Worm (Caenorhabditis elegans) whole organism, L4 larva: ENCODE measurements around the gene lin-9.

ENCODE experiments used
- D1046.2 ChIP-seq: fragments of 200-800 bp; sonication (Bioruptor generic); IDR thresholded peaks from 2 replicates; pipeline ENCODE4 v1.3.6; 2022; ENCODE audit warnings: missing genetic modification characterization, missing compliant biosample characterization
- F37D6.2 ChIP-seq: sonication (generic microtip); optimal IDR thresholded peaks from 2 replicates; lab custom pipeline; 2016; ENCODE audit warnings: mild to moderate bottlenecking, missing genetic modification characterization, missing compliant biosample characterization
- F44E2.7 ChIP-seq: fragments of 200-800 bp; sonication (Bioruptor generic); IDR thresholded peaks from 2 replicates; pipeline ENCODE4 v2.1.2; 2022; ENCODE audit warnings: missing genetic modification characterization, missing compliant biosample characterization
- T20F7.1 ChIP-seq: fragments of 200-800 bp; sonication (Bioruptor generic); optimal IDR thresholded peaks from 2 replicates; lab custom pipeline; 2018; ENCODE audit warnings: mild to moderate bottlenecking, missing genetic modification characterization, missing compliant biosample characterization
- T26A8.4 ChIP-seq: fragments of 200-800 bp; sonication (Bioruptor generic); IDR thresholded peaks from 2 replicates; pipeline ENCODE4 v1.3.6; 2022; ENCODE audit warnings: missing genetic modification characterization, missing compliant biosample characterization
- Y105C5A.15 ChIP-seq: fragments of 200-800 bp; sonication (Bioruptor generic); IDR thresholded peaks from 2 replicates; pipeline ENCODE4 v1.3.6; 2022; ENCODE audit warnings: missing genetic modification characterization, missing compliant biosample characterization
- Y48G9A.11 ChIP-seq: fragments of 200-800 bp; sonication (Bioruptor generic); IDR thresholded peaks from 2 replicates; pipeline ENCODE4 v1.3.6; 2022; ENCODE audit warnings: missing genetic modification reagents, missing genetic modification characterization, missing compliant biosample characterization
- ZK546.5 ChIP-seq, 2 experiments: sonication (generic microtip); optimal IDR thresholded peaks; 2 replicates each; lab custom pipeline; 2017; ENCODE audit warnings: missing biosample characterization in 2 of 2, missing genetic modification characterization in 2 of 2
- arid-1 ChIP-seq: fragments of 200-800 bp; sonication (Bioruptor generic); conservative IDR thresholded peaks from 2 replicates; pipeline ENCODE4 v1.3.6; 2022; ENCODE audit warnings: missing genetic modification reagents, missing genetic modification characterization, missing compliant biosample characterization
- attf-4 ChIP-seq: sonication (generic microtip); optimal IDR thresholded peaks from 3 replicates; lab custom pipeline; 2017; ENCODE audit warnings: missing biosample characterization, missing genetic modification characterization
- ceh-20 ChIP-seq: fragments of 200-800 bp; sonication (Bioruptor generic); IDR thresholded peaks from 2 replicates; pipeline ENCODE4 v1.3.6; 2022; ENCODE audit warnings: missing genetic modification reagents, missing genetic modification characterization, missing compliant biosample characterization
- ceh-28 ChIP-seq: fragments of 150-350 bp; optimal IDR thresholded peaks from 2 replicates; lab custom pipeline; 2014; ENCODE audit warnings: missing biosample characterization, missing genetic modification reagents, missing genetic modification characterization
- ces-1 ChIP-seq: fragments of 150-350 bp; sonication (generic microtip); optimal IDR thresholded peaks from 4 replicates; lab custom pipeline; 2014; ENCODE audit warnings: missing biosample characterization, missing genetic modification reagents, missing genetic modification characterization
- daf-12 ChIP-seq: fragments of 150-350 bp; optimal IDR thresholded peaks from 2 replicates; lab custom pipeline; 2014; ENCODE audit warnings: missing biosample characterization, missing genetic modification reagents, missing genetic modification characterization
- daf-16 ChIP-seq, 3 experiments: sonication (generic microtip); optimal IDR thresholded peaks; 2 replicates each; lab custom pipeline; 2016 to 2017; ENCODE audit warnings: missing genetic modification characterization in 3 of 3, missing genetic modification reagents in 3 of 3, mild to moderate bottlenecking in 2 of 3, missing compliant biosample characterization in 2 of 3, missing biosample characterization in 1 of 3, moderate library complexity in 1 of 3
- daf-19 ChIP-seq: fragments of 200-800 bp; sonication (Bioruptor generic); conservative IDR thresholded peaks from 2 replicates; pipeline ENCODE4 v1.3.6; 2022; ENCODE audit warnings: missing genetic modification characterization, missing compliant biosample characterization
- duxl-1 ChIP-seq: sonication (generic microtip); optimal IDR thresholded peaks from 2 replicates; lab custom pipeline; 2016; ENCODE audit warnings: mild to moderate bottlenecking, missing genetic modification characterization, moderate library complexity, missing compliant biosample characterization; ENCODE audit not compliant: poor library complexity
- dve-1 ChIP-seq: sonication (generic microtip); optimal IDR thresholded peaks from 2 replicates; lab custom pipeline; 2017; ENCODE audit warnings: antibody characterized with exemption, mild to moderate bottlenecking, missing genetic modification characterization, missing compliant biosample characterization; ENCODE audit not compliant: insufficient read depth
- fos-1 ChIP-seq: fragments of 150-350 bp; optimal IDR thresholded peaks from 2 replicates; lab custom pipeline; 2014; ENCODE audit warnings: missing biosample characterization, missing genetic modification characterization
- hif-1 ChIP-seq, 2 experiments: sonication (generic microtip); optimal IDR thresholded peaks; 2 replicates each; lab custom pipeline; 2016 to 2017; ENCODE audit warnings: missing compliant biosample characterization in 2 of 2, missing genetic modification characterization in 2 of 2, missing genetic modification reagents in 2 of 2, missing genotype in 2 of 2, mild to moderate bottlenecking in 1 of 2
- hmg-1.1 ChIP-seq: fragments of 200-800 bp; sonication (Bioruptor generic); IDR thresholded peaks from 2 replicates; pipeline ENCODE4 v1.3.6; 2022; ENCODE audit warnings: missing genetic modification reagents, missing genetic modification characterization, missing compliant biosample characterization
- lin-15B ChIP-seq: fragments of 150-350 bp; sonication (generic microtip); optimal IDR thresholded peaks from 3 replicates; lab custom pipeline; 2014; ENCODE audit warnings: missing biosample characterization, missing genetic modification characterization
- lin-29 ChIP-seq: fragments of 200-800 bp; sonication (Bioruptor generic); IDR thresholded peaks from 2 replicates; pipeline ENCODE4 v1.3.6; 2022; ENCODE audit warnings: missing genetic modification reagents, missing genetic modification characterization, missing compliant biosample characterization
- lin-39 ChIP-seq: fragments of 150-350 bp; optimal IDR thresholded peaks from 2 replicates; lab custom pipeline; 2014; ENCODE audit warnings: missing biosample characterization, missing genetic modification reagents, missing genetic modification characterization
- lsy-2 ChIP-seq, 2 experiments: fragments of 150-350 bp in 1 of 2; sonication (generic microtip) in 1 of 2; optimal IDR thresholded peaks; 2 replicates each; lab custom pipeline; 2014 to 2017; ENCODE audit warnings: missing biosample characterization in 2 of 2, missing genetic modification characterization in 2 of 2
- mdl-1 ChIP-seq, 2 experiments: fragments of 150-350 bp in 1 of 2; sonication (generic microtip) in 1 of 2; optimal IDR thresholded peaks; 2 replicates each; lab custom pipeline; 2014 to 2017; ENCODE audit warnings: missing biosample characterization in 2 of 2, missing genetic modification characterization in 2 of 2
- mdt-29 ChIP-seq: fragments of 200-800 bp; sonication (Bioruptor generic); IDR thresholded peaks from 2 replicates; pipeline ENCODE4 v1.3.6; 2022; ENCODE audit warnings: missing genetic modification reagents, missing genetic modification characterization, missing compliant biosample characterization
- mep-1 ChIP-seq: fragments of 150-350 bp; sonication (generic microtip); optimal IDR thresholded peaks from 3 replicates; lab custom pipeline; 2014; ENCODE audit warnings: missing biosample characterization, missing genetic modification characterization
- mxl-3 ChIP-seq: fragments of 200-800 bp; sonication (Bioruptor generic); optimal IDR thresholded peaks from 2 replicates; lab custom pipeline; 2018; ENCODE audit warnings: mild to moderate bottlenecking, missing genetic modification characterization, missing compliant biosample characterization
- nhr-10 ChIP-seq: fragments of 150-350 bp; optimal IDR thresholded peaks from 2 replicates; lab custom pipeline; 2014; ENCODE audit warnings: missing biosample characterization, missing genetic modification characterization
- nhr-102 ChIP-seq: sonication (generic microtip); optimal IDR thresholded peaks from 2 replicates; lab custom pipeline; 2016; ENCODE audit warnings: mild to moderate bottlenecking, missing genetic modification characterization, moderate library complexity, missing compliant biosample characterization
- nhr-11 ChIP-seq: fragments of 150-350 bp; optimal IDR thresholded peaks from 2 replicates; lab custom pipeline; 2014; ENCODE audit warnings: missing biosample characterization, missing genetic modification characterization
- nhr-111 ChIP-seq: fragments of 200-800 bp; sonication (Bioruptor generic); optimal IDR thresholded peaks from 2 replicates; lab custom pipeline; 2018; ENCODE audit warnings: mild to moderate bottlenecking, missing genetic modification characterization, missing compliant biosample characterization
- nhr-41 ChIP-seq: fragments of 200-800 bp; sonication (Bioruptor generic); IDR thresholded peaks from 2 replicates; pipeline ENCODE4 v1.3.6; 2022; ENCODE audit warnings: missing genetic modification reagents, missing genetic modification characterization, missing compliant biosample characterization
- nhr-42 ChIP-seq: fragments of 200-800 bp; sonication (Bioruptor generic); IDR thresholded peaks from 2 replicates; pipeline ENCODE4 v1.3.6; 2022; ENCODE audit warnings: missing genetic modification characterization, missing compliant biosample characterization
- nhr-48 ChIP-seq: sonication (generic microtip); optimal IDR thresholded peaks from 2 replicates; lab custom pipeline; 2016; ENCODE audit warnings: mild to moderate bottlenecking, missing genetic modification characterization, missing compliant biosample characterization
- rbr-2 ChIP-seq: sonication (generic microtip); optimal IDR thresholded peaks from 2 replicates; lab custom pipeline; 2016; ENCODE audit warnings: missing genotype, missing genetic modification characterization, missing compliant biosample characterization
- set-16 ChIP-seq: fragments of 200-800 bp; sonication (Bioruptor generic); IDR thresholded peaks from 2 replicates; pipeline ENCODE4 v1.3.6; 2022; ENCODE audit warnings: missing genetic modification reagents, missing genetic modification characterization, missing compliant biosample characterization
- skn-1 ChIP-seq: fragments of 150-350 bp; optimal IDR thresholded peaks from 2 replicates; lab custom pipeline; 2014; ENCODE audit warnings: missing biosample characterization, missing genetic modification characterization
- snpc-4 ChIP-seq: fragments of 150-350 bp; optimal IDR thresholded peaks from 2 replicates; lab custom pipeline; 2014; ENCODE audit warnings: missing biosample characterization, missing genetic modification characterization
- spr-1 ChIP-seq: sonication (generic microtip); optimal IDR thresholded peaks from 2 replicates; lab custom pipeline; 2016; ENCODE audit warnings: mild to moderate bottlenecking, missing genetic modification characterization, missing compliant biosample characterization
- spr-3 ChIP-seq: fragments of 200-800 bp; sonication (Bioruptor generic); optimal IDR thresholded peaks from 2 replicates; lab custom pipeline; 2018; ENCODE audit warnings: mild to moderate bottlenecking, missing genetic modification characterization, missing compliant biosample characterization
- tra-1 ChIP-seq: fragments of 200-800 bp; sonication (Bioruptor generic); IDR thresholded peaks from 2 replicates; pipeline ENCODE4 v1.3.6; 2022; ENCODE audit warnings: missing genetic modification reagents, missing genetic modification characterization, missing compliant biosample characterization
- unc-39 ChIP-seq: sonication (generic microtip); optimal IDR thresholded peaks from 2 replicates; lab custom pipeline; 2017; ENCODE audit warnings: missing biosample characterization, missing genetic modification characterization
- unc-62 ChIP-seq, 3 experiments: fragments of 150-350 bp in 1 of 3; sonication (generic microtip); optimal IDR thresholded peaks in 2 of 3; peaks in 1 of 3; 1 replicate in 1 of 3; 2 replicates in 2 of 3; lab custom pipeline; 2014 to 2017; ENCODE audit warnings: missing biosample characterization in 3 of 3, missing genetic modification characterization in 3 of 3, missing genetic modification reagents in 3 of 3, missing genotype in 1 of 3
- zag-1 ChIP-seq: fragments of 150-350 bp; optimal IDR thresholded peaks from 2 replicates; lab custom pipeline; 2014; ENCODE audit warnings: missing biosample characterization, missing genetic modification characterization
- zip-11 ChIP-seq: fragments of 200-800 bp; sonication (Bioruptor generic); IDR thresholded peaks from 2 replicates; pipeline ENCODE4 v1.3.6; 2022; ENCODE audit warnings: missing genetic modification characterization, missing compliant biosample characterization
- ztf-7 ChIP-seq: fragments of 150-350 bp; optimal IDR thresholded peaks from 2 replicates; lab custom pipeline; 2014; ENCODE audit warnings: missing biosample characterization, missing genetic modification characterization

The lin-9 gene

ce11 chrIII:8887184-8887801 is 16.6 kb downstream of the lin-9 start, which contains the start of gene famh-136 (continued):
- TF ChIP-seq D1046.2 (GFP tag; lab: Robert Waterston, UW): 0 out of 2 replicates have a peak, but pooled peaks have one; percentile 11
- peak; percentile 52 for TF ChIP-seq duxl-1 (tag; lab: Kevin White, UChicago)
- TF ChIP-seq ces-1 (GFP tag; lab: Kevin White, UChicago): no peak
- TF ChIP-seq hif-1 (tag; optimal IDR thresholded peaks at IDR 0.05; lab: Kevin White, UChicago): peak in 1 of 2 experiments; percentile 73
- TF ChIP-seq mep-1: peak; percentile 95
- TF ChIP-seq rbr-2: peak; percentile 86
- TF ChIP-seq T26A8.4 (GFP tag; lab: Robert Waterston, UW): peak; percentile 80
- TF ChIP-seq spr-3: peak; percentile 38
- peak; percentile 41 for TF ChIP-seq mxl-3 (GFP tag; lab: Kevin White, UChicago)
- peak; percentile 77 for TF ChIP-seq spr-1 (tag; lab: Kevin White, UChicago)
- peak in 1 of 2 experiments; percentile 56 for TF ChIP-seq mdl-1 (tag; optimal IDR thresholded peaks at IDR 0.05; lab: Kevin White, UChicago)
- no peak for TF ChIP-seq skn-1 (tag; lab: Kevin White, UChicago)
- TF ChIP-seq ztf-7 (tag; lab: Kevin White, UChicago): peak; percentile 64
- TF ChIP-seq zip-11: no peak
- TF ChIP-seq tra-1 (GFP tag; lab: Robert Waterston, UW): peak; percentile 51; the same call in 1 of the 2 replicates
- peak; percentile 64; the same call in 1 of the 2 replicates for TF ChIP-seq nhr-42 (GFP tag; lab: Robert Waterston, UW)

DNA sequence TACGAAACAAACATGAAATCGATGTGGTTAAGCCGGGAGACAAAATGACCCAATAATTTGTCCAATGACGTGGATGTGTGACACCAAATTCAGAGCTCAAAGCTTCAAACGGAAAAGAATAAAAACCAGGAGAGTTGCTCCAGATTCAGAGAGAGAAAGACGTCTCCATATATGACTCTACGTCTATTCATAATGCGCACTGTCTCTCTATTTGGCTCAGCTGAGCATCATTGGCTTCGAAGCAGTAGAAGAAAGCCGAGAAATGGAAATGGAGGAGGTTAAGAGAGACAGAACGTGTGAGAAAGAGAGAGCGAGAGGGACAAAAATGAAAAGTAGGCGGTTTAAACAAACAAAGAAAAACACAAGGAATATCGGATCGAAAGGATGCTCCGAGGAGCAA is 17.6 kb downstream of the lin-9 start:
- TF ChIP-seq T26A8.4 (GFP tag; lab: Robert Waterston, UW) (no peak), lin-39 (no peak), nhr-48 (tag; lab: Kevin White, UChicago) (no peak), nhr-10 (tag; lab: Kevin White, UChicago) (no peak), unc-39 (tag; lab: Kevin White, UChicago) (no peak), lsy-2 (tag; optimal IDR thresholded peaks at IDR 0.05; lab: Kevin White, UChicago) (peak in 1 of 2 experiments; percentile 32), mdt-29 (no peak), Y48G9A.11 (GFP tag; lab: Robert Waterston, UW) (no peak), fos-1 (no peak), F37D6.2 (tag; lab: Kevin White, UChicago) (no peak), daf-19 (GFP tag; lab: Robert Waterston, UW) (no peak), nhr-41 (GFP tag; lab: Robert Waterston, UW) (no peak), unc-62 (GFP tag; optimal IDR thresholded peaks at IDR 0.05 in 1 of 2; lab: Kevin White, UChicago) (peak in 1 of 2 experiments; percentile 55), unc-62 (tag; optimal IDR thresholded peaks at IDR 0.05; lab: Kevin White, UChicago) (no peak), daf-12 (tag; lab: Kevin White, UChicago) (no peak), set-16 (GFP tag; lab: Robert Waterston, UW) (no peak), hmg-1.1 (peak; percentile 24; the same call in 1 of the 2 replicates), F44E2.7 (GFP tag; lab: Robert Waterston, UW) (no peak), rbr-2 (peak; percentile 33), nhr-11 (tag; lab: Kevin White, UChicago) (no peak), daf-16 (GFP tag; optimal IDR thresholded peaks at IDR 0.05; lab: Kevin White, UChicago) (no peak), daf-16 (tag; optimal IDR thresholded peaks at IDR 0.05; lab: Kevin White, UChicago) (no peak), lin-29 (no peak), ceh-20 (no peak), dve-1 (tag; lab: Kevin White, UChicago) (peak; percentile 16), ZK546.5 (tag; optimal IDR thresholded peaks at IDR 0.05; lab: Kevin White, UChicago) (no peak), snpc-4 (tag; lab: Kevin White, UChicago) (no peak), spr-1 (tag; lab: Kevin White, UChicago) (no peak), arid-1 (no peak), nhr-102 (no peak), T20F7.1 (GFP tag; lab: Kevin White, UChicago) (no peak), Y105C5A.15 (no peak), attf-4 (no peak), nhr-42 (GFP tag; lab: Robert Waterston, UW) (no peak), nhr-111 (no peak), ceh-28 (tag; lab: Kevin White, UChicago) (no peak), lin-15B (tag; lab: Kevin White, UChicago) (no peak), zag-1 (tag; lab: Kevin White, UChicago) (no peak), duxl-1 (tag; lab: Kevin White, UChicago) (no peak)
